Worm (Caenorhabditis elegans) whole organism, young adult: ENCODE data around the gene nhr-232.

Experiments used
- B0019.2 ChIP-seq: fragments of 200-800 bp; sonication (Bioruptor generic); conservative IDR thresholded peaks from 2 replicates; pipeline ENCODE4 v1.3.6; 2022; ENCODE audit warnings: missing genetic modification reagents, missing genetic modification characterization, missing compliant biosample characterization
- F10E7.11 ChIP-seq: sonication (generic microtip); optimal IDR thresholded peaks from 2 replicates; lab custom pipeline; 2017; ENCODE audit warnings: mild to moderate bottlenecking, missing genetic modification characterization, moderate library complexity, missing compliant biosample characterization
- F49E8.2 ChIP-seq: sonication (generic microtip); optimal IDR thresholded peaks from 3 replicates; lab custom pipeline; 2017; ENCODE audit warnings: missing genetic modification characterization, mild to moderate bottlenecking, missing compliant biosample characterization, antibody characterized with exemption, moderate library complexity; ENCODE audit not compliant: insufficient read depth
- K12H6.12 ChIP-seq: fragments of 200-800 bp; sonication (Bioruptor generic); optimal IDR thresholded peaks from 2 replicates; lab custom pipeline; 2018; ENCODE audit warnings: mild to moderate bottlenecking, missing genetic modification characterization, missing compliant biosample characterization
- T07F8.4 ChIP-seq: sonication (generic microtip); optimal IDR thresholded peaks from 2 replicates; lab custom pipeline; 2016; ENCODE audit warnings: mild to moderate bottlenecking, missing genetic modification characterization, moderate library complexity, missing compliant biosample characterization
- ZK185.1 ChIP-seq: sonication (generic microtip); optimal IDR thresholded peaks from 2 replicates; lab custom pipeline; 2016; ENCODE audit warnings: mild to moderate bottlenecking, missing genetic modification characterization, missing compliant biosample characterization; ENCODE audit not compliant: poor library complexity, severe bottlenecking
- aptf-2 ChIP-seq: fragments of 200-800 bp; sonication (Bioruptor generic); conservative IDR thresholded peaks from 2 replicates; pipeline ENCODE4 v1.3.6; 2022; ENCODE audit warnings: missing genetic modification reagents, missing genetic modification characterization, missing compliant biosample characterization
- aptf-3 ChIP-seq: fragments of 200-800 bp; sonication (Bioruptor generic); IDR thresholded peaks from 2 replicates; pipeline ENCODE4 v1.3.6; 2022; ENCODE audit warnings: missing genetic modification characterization, missing compliant biosample characterization
- atf-7 ChIP-seq: sonication (generic microtip); optimal IDR thresholded peaks from 2 replicates; lab custom pipeline; 2017; ENCODE audit warnings: mild to moderate bottlenecking, missing genetic modification characterization, missing compliant biosample characterization
- attf-3 ChIP-seq: fragments of 200-800 bp; sonication (Bioruptor generic); conservative IDR thresholded peaks from 2 replicates; pipeline ENCODE4 v1.3.6; 2022; ENCODE audit warnings: missing genetic modification reagents, missing genetic modification characterization, missing compliant biosample characterization
- cebp-1 ChIP-seq, 2 experiments: fragments of 200-800 bp in 1 of 2; sonication (Bioruptor generic) in 1 of 2; sonication (generic microtip) in 1 of 2; IDR thresholded peaks in 1 of 2; optimal IDR thresholded peaks in 1 of 2; 2 replicates each; pipeline versions ENCODE4 v1.3.6 to Lab custom; 2017 to 2022; ENCODE audit warnings: missing compliant biosample characterization in 2 of 2, missing genetic modification characterization in 2 of 2, mild to moderate bottlenecking in 1 of 2, missing genetic modification reagents in 1 of 2, moderate library complexity in 1 of 2
- cebp-2 ChIP-seq: fragments of 200-800 bp; sonication (Bioruptor generic); IDR thresholded peaks from 2 replicates; pipeline ENCODE4 v1.3.6; 2022; ENCODE audit warnings: missing genetic modification characterization, missing compliant biosample characterization
- die-1 ChIP-seq: sonication (generic microtip); optimal IDR thresholded peaks from 2 replicates; lab custom pipeline; 2016; ENCODE audit warnings: missing genotype, mild to moderate bottlenecking, missing genetic modification characterization, missing compliant biosample characterization
- dox-1 ChIP-seq: fragments of 200-800 bp; sonication (Bioruptor generic); IDR thresholded peaks from 2 replicates; pipeline ENCODE4 v1.3.6; 2022; ENCODE audit warnings: missing genetic modification reagents, missing genetic modification characterization, missing compliant biosample characterization
- dpl-1 ChIP-seq: fragments of 150-350 bp; optimal IDR thresholded peaks from 2 replicates; lab custom pipeline; 2014; ENCODE audit warnings: missing biosample characterization, missing genetic modification reagents, missing genetic modification characterization
- egl-18 ChIP-seq: fragments of 200-800 bp; sonication (Bioruptor generic); IDR thresholded peaks from 2 replicates; pipeline ENCODE4 v1.3.6; 2022; ENCODE audit warnings: missing genetic modification reagents, missing genetic modification characterization, missing compliant biosample characterization
- him-1 ChIP-seq: sonication (generic microtip); optimal IDR thresholded peaks from 2 replicates; lab custom pipeline; 2016; ENCODE audit warnings: missing genotype, missing genetic modification reagents, missing genetic modification characterization, missing compliant biosample characterization
- hmg-1.2 ChIP-seq: fragments of 200-800 bp; sonication (Bioruptor generic); IDR thresholded peaks from 2 replicates; pipeline ENCODE4 v1.3.6; 2022; ENCODE audit warnings: missing genetic modification reagents, missing genetic modification characterization, missing compliant biosample characterization
- hrde-1 ChIP-seq: sonication (generic microtip); optimal IDR thresholded peaks from 2 replicates; lab custom pipeline; 2016; ENCODE audit warnings: missing genetic modification characterization, mild to moderate bottlenecking, missing compliant biosample characterization, moderate library complexity, missing genotype, missing genetic modification reagents, borderline replicate concordance
- lag-1 ChIP-seq: fragments of 200-800 bp; sonication (Bioruptor generic); IDR thresholded peaks from 2 replicates; pipeline ENCODE4 v1.3.6; 2022; ENCODE audit warnings: missing genetic modification reagents, missing genetic modification characterization, missing compliant biosample characterization
- lin-40 ChIP-seq: sonication (generic microtip); optimal IDR thresholded peaks from 2 replicates; lab custom pipeline; 2016; ENCODE audit warnings: missing genetic modification characterization, mild to moderate bottlenecking, missing compliant biosample characterization, missing genotype, missing genetic modification reagents
- lir-1 ChIP-seq: fragments of 200-800 bp; sonication (Bioruptor generic); conservative IDR thresholded peaks from 2 replicates; pipeline ENCODE4 v1.3.6; 2022; ENCODE audit warnings: missing genetic modification reagents, missing genetic modification characterization, missing compliant biosample characterization
- lsl-1 ChIP-seq: fragments of 200-800 bp; sonication (Bioruptor generic); optimal IDR thresholded peaks from 2 replicates; lab custom pipeline; 2018; ENCODE audit warnings: mild to moderate bottlenecking, missing genetic modification characterization, moderate library complexity, missing compliant biosample characterization
- madf-3 ChIP-seq: fragments of 200-800 bp; sonication (Bioruptor generic); IDR thresholded peaks from 2 replicates; pipeline ENCODE4 v1.3.6; 2022; ENCODE audit warnings: missing genetic modification reagents, missing genetic modification characterization, missing compliant biosample characterization
- madf-6 ChIP-seq: fragments of 200-800 bp; sonication (Bioruptor generic); IDR thresholded peaks from 2 replicates; pipeline ENCODE4 v1.3.6; 2022; ENCODE audit warnings: missing genetic modification reagents, missing genetic modification characterization, missing compliant biosample characterization
- nhr-120 ChIP-seq: fragments of 200-800 bp; sonication (Bioruptor generic); IDR thresholded peaks from 2 replicates; pipeline ENCODE4 v1.3.6; 2022; ENCODE audit warnings: missing genetic modification characterization, missing compliant biosample characterization
- nhr-80 ChIP-seq: sonication (generic microtip); optimal IDR thresholded peaks from 2 replicates; lab custom pipeline; 2016; ENCODE audit warnings: missing genetic modification characterization, missing compliant biosample characterization
- pha-4 ChIP-seq: fragments of 150-350 bp; sonication (generic microtip); optimal IDR thresholded peaks from 2 replicates; lab custom pipeline; 2014; ENCODE audit warnings: missing biosample characterization, missing genetic modification reagents, missing genetic modification characterization
- sptf-2 ChIP-seq: fragments of 200-800 bp; sonication (Bioruptor generic); optimal IDR thresholded peaks from 2 replicates; lab custom pipeline; 2018; ENCODE audit warnings: mild to moderate bottlenecking, missing genetic modification characterization, missing compliant biosample characterization
- ztf-18 ChIP-seq: sonication (generic microtip); optimal IDR thresholded peaks from 2 replicates; lab custom pipeline; 2016; ENCODE audit warnings: missing genotype, mild to moderate bottlenecking, missing genetic modification characterization, missing compliant biosample characterization
- ztf-28 ChIP-seq: fragments of 200-800 bp; sonication (Bioruptor generic); IDR thresholded peaks from 2 replicates; pipeline ENCODE4 v1.3.6; 2022; ENCODE audit warnings: missing genetic modification reagents, missing genetic modification characterization, missing compliant biosample characterization

nhr-232 gene

ce11 chrV:10256050-10256449 is at the start of gene nhr-232:
Gene nhr-232 (plus strand): TSS chrV:10256170.
- TF ChIP-seq pha-4 (tag; lab: Kevin White, UChicago) (peak; percentile 31), hmg-1.2 (GFP tag; lab: Robert Waterston, UW) (no peak), nhr-80 (tag; lab: Kevin White, UChicago) (peak; percentile 91), cebp-1 (GFP tag; IDR thresholded peaks at IDR 0.05; lab: Robert Waterston, UW) (no peak), cebp-1 (tag; optimal IDR thresholded peaks at IDR 0.05; lab: Kevin White, UChicago) (peak; percentile 32), him-1 (tag; lab: Kevin White, UChicago) (no peak), B0019.2 (GFP tag; lab: Robert Waterston, UW) (no peak)

- TF ChIP-seq madf-6 (GFP tag; lab: Robert Waterston, UW) (0 out of 2 replicates have a peak, but pooled peaks have one; percentile 24), dpl-1 (GFP tag; lab: Kevin White, UChicago) (no peak), hrde-1 (tag; lab: Kevin White, UChicago) (peak; percentile 19)
Observed at ce11 chrV:10206502-10206901, 49.5 kb upstream of the nhr-232 start, which contains the start of gene rpc-25. Gene rpc-25 (minus strand): TSS chrV:10206602.

- TF ChIP-seq egl-18 (GFP tag; lab: Robert Waterston, UW): no peak
- no peak for TF ChIP-seq die-1 (tag; lab: Kevin White, UChicago)
- TF ChIP-seq F10E7.11 (tag; lab: Kevin White, UChicago): no peak
- no peak for TF ChIP-seq cebp-2 (GFP tag; lab: Robert Waterston, UW)
- no peak for TF ChIP-seq K12H6.12
- no peak for TF ChIP-seq F49E8.2 (tag; lab: Kevin White, UChicago)
- no peak for TF ChIP-seq sptf-2 (GFP tag; lab: Kevin White, UChicago)
- TF ChIP-seq ZK185.1 (tag; lab: Kevin White, UChicago): no peak
- no peak for TF ChIP-seq ztf-28 (GFP tag; lab: Robert Waterston, UW)
- TF ChIP-seq attf-3 (GFP tag; lab: Robert Waterston, UW): no peak
- TF ChIP-seq lin-40 (tag; lab: Kevin White, UChicago): no peak
- TF ChIP-seq ztf-18 (tag; lab: Kevin White, UChicago): no peak
- no peak for TF ChIP-seq lir-1 (GFP tag; lab: Robert Waterston, UW)
- TF ChIP-seq aptf-2 (GFP tag; lab: Robert Waterston, UW): no peak
- TF ChIP-seq madf-3 (GFP tag; lab: Robert Waterston, UW): no peak
- no peak for TF ChIP-seq lag-1 (GFP tag; lab: Robert Waterston, UW)
- no peak for TF ChIP-seq aptf-3
- no peak for TF ChIP-seq cebp-1 (GFP tag; IDR thresholded peaks at IDR 0.05; lab: Robert Waterston, UW)
- TF ChIP-seq cebp-1 (tag; optimal IDR thresholded peaks at IDR 0.05; lab: Kevin White, UChicago): no peak
Observed at ce11 chrV:10210244-10210643, 45.7 kb upstream of the nhr-232 start, which contains the start of gene tftc-3. Gene tftc-3 (minus strand): TSS chrV:10210344.

- TF ChIP-seq T07F8.4 (tag; lab: Kevin White, UChicago): no peak
- TF ChIP-seq dox-1 (GFP tag; lab: Robert Waterston, UW): no peak
- TF ChIP-seq F10E7.11 (tag; lab: Kevin White, UChicago): no peak
- no peak for TF ChIP-seq atf-7 (tag; lab: Kevin White, UChicago)
- no peak for TF ChIP-seq lin-40 (tag; lab: Kevin White, UChicago)
Observed at ce11 chrV:10212027-10212426, 43.9 kb upstream of the nhr-232 start, which contains the start of gene zhit-3. Gene zhit-3 (minus strand): TSS chrV:10212127.

- peak; percentile 34 for TF ChIP-seq lsl-1 (GFP tag; lab: Kevin White, UChicago)
- no peak for TF ChIP-seq nhr-120
Observed at ce11 chrV:10212627-10213026, 43.3 kb upstream of the nhr-232 start, which contains the start of gene hpo-40. Gene hpo-40 (plus strand): TSS chrV:10212927.
